Fruit fly (Drosophila melanogaster): ENCODE measurements around the gene abd-A.
A peak's percentile ranks its signal among the peaks of the same experiment; 100 is the strongest.

Gene abd-A

dm6 chr3R:16800994-16801393, 28.9 kb downstream of the abd-A start (continued):
- TF ChIP-seq dpn (GFP tag; optimal IDR thresholded peaks at IDR 0.05) (no peak), B-H2 (GFP tag; optimal IDR thresholded peaks at IDR 0.05) (no peak), CG15011 (GFP tag; optimal IDR thresholded peaks at IDR 0.05) (no peak), mld (GFP tag; IDR thresholded peaks at IDR 0.05; ENCODE audit: partially characterized antibody) (no peak), sim (GFP tag; IDR thresholded peaks at IDR 0.05) (no peak), sens (GFP tag) (peak; percentile 32), bowl (GFP tag; IDR thresholded peaks at IDR 0.05) (no peak), MESR4 (GFP tag; optimal IDR thresholded peaks at IDR 0.05) (no peak), luna (GFP tag; optimal IDR thresholded peaks at IDR 0.05) (no peak), CG8765 (GFP tag; IDR thresholded peaks at IDR 0.05) (no peak), CG3726 (GFP tag; IDR thresholded peaks at IDR 0.05) (0 out of 3 replicates have a peak, but pooled peaks have one; percentile 16), emc (GFP tag; optimal IDR thresholded peaks at IDR 0.05) (no peak), CG17186 (GFP tag; optimal IDR thresholded peaks at IDR 0.05) (no peak), Hr3 (GFP tag; optimal IDR thresholded peaks at IDR 0.05) (no peak), ase (GFP tag; IDR thresholded peaks at IDR 0.05) (peak; percentile 23; the same call in 1 of the 3 replicates), MBD-R2 (GFP tag; IDR thresholded peaks at IDR 0.05) (no peak), CG10147 (GFP tag; optimal IDR thresholded peaks at IDR 0.05) (no peak), grau (tag; optimal IDR thresholded peaks at IDR 0.05) (peak; percentile 35), pan (optimal IDR thresholded peaks at IDR 0.05) (no peak), pan (GFP tag; optimal IDR thresholded peaks at IDR 0.05 in 1 of 2, IDR thresholded peaks at IDR 0.05 in 1 of 2) (peak in 1 of 2 experiments; percentile 26), nau (GFP tag; optimal IDR thresholded peaks at IDR 0.05) (no peak), lilli (GFP tag; optimal IDR thresholded peaks at IDR 0.05) (no peak), Hr51 (GFP tag; optimal IDR thresholded peaks at IDR 0.05) (peak in 1 of 2 experiments; percentile 31), Gug (GFP tag; IDR thresholded peaks at IDR 0.05) (no peak), CG4617 (GFP tag; optimal IDR thresholded peaks at IDR 0.05; ENCODE audit: borderline replicate concordance) (no peak), CG32772 (GFP tag; IDR thresholded peaks at IDR 0.05) (no peak), Dref (GFP tag; IDR thresholded peaks at IDR 0.05) (no peak), tll (GFP tag; optimal IDR thresholded peaks at IDR 0.05) (no peak), Atf6 (GFP tag; IDR thresholded peaks at IDR 0.05) (no peak), CG10267 (tag; optimal IDR thresholded peaks at IDR 0.05) (peak; percentile 54), Xbp1 (GFP tag; optimal IDR thresholded peaks at IDR 0.05) (peak; percentile 27), bsh (GFP tag; optimal IDR thresholded peaks at IDR 0.05) (peak in 1 of 2 experiments; percentile 24), cg (GFP tag; optimal IDR thresholded peaks at IDR 0.05) (no peak), CG2875 (GFP tag; optimal IDR thresholded peaks at IDR 0.05) (peak; percentile 20), CG10979 (tag; optimal IDR thresholded peaks at IDR 0.05) (peak; percentile 75), knrl (GFP tag; IDR thresholded peaks at IDR 0.05; ENCODE audit: partially characterized antibody) (no peak), Bdp1 (GFP tag; optimal IDR thresholded peaks at IDR 0.05) (no peak), ham (GFP tag; IDR thresholded peaks at IDR 0.05) (no peak), CG7963 (GFP tag; IDR thresholded peaks at IDR 0.05; ENCODE audit: partially characterized antibody) (no peak), HLH3B (GFP tag; IDR thresholded peaks at IDR 0.05) (no peak), insv (GFP tag; optimal IDR thresholded peaks at IDR 0.05) (no peak), CG16863 (GFP tag; optimal IDR thresholded peaks at IDR 0.05) (no peak), kay (GFP tag; optimal IDR thresholded peaks at IDR 0.05) (no peak), hkb (optimal IDR thresholded peaks at IDR 0.05) (no peak), hkb (GFP tag; IDR thresholded peaks at IDR 0.05) (no peak), inv (GFP tag; IDR thresholded peaks at IDR 0.05; ENCODE audit: partially characterized antibody) (no peak), CoRest (tag; optimal IDR thresholded peaks at IDR 0.05) (peak; percentile 28), salm (tag; optimal IDR thresholded peaks at IDR 0.05) (no peak), pb (GFP tag; optimal IDR thresholded peaks at IDR 0.05) (no peak), Chrac-16 (GFP tag; optimal IDR thresholded peaks at IDR 0.05) (no peak), CG12219 (GFP tag; optimal IDR thresholded peaks at IDR 0.05) (no peak)
